Worm (Caenorhabditis elegans) whole organism, midembryonic: ENCODE measurements around the gene ptp-5.2.

Experiments
- T22C8.4 ChIP-seq: fragments of 200-800 bp; sonication (Bioruptor generic); IDR thresholded peaks from 2 replicates; pipeline ENCODE4 v1.3.6; 2022; ENCODE audit warnings: missing genetic modification characterization, missing compliant biosample characterization
- cog-1 ChIP-seq: sonication (generic microtip); optimal IDR thresholded peaks from 2 replicates; lab custom pipeline; 2016; ENCODE audit warnings: missing genetic modification characterization, missing compliant biosample characterization
- flt-1 ChIP-seq: fragments of 200-800 bp; sonication (Bioruptor generic); IDR thresholded peaks from 2 replicates; pipeline ENCODE4 v1.3.6; 2022; ENCODE audit warnings: missing genetic modification characterization, missing compliant biosample characterization
- klf-2 ChIP-seq: fragments of 200-800 bp; sonication (Bioruptor generic); conservative IDR thresholded peaks from 2 replicates; pipeline ENCODE4 v1.3.6; 2022; ENCODE audit warnings: missing genetic modification reagents, missing genetic modification characterization, missing compliant biosample characterization
- tab-1 ChIP-seq: fragments of 200-800 bp; sonication (Bioruptor generic); IDR thresholded peaks from 2 replicates; pipeline ENCODE4 v1.3.6; 2022; ENCODE audit warnings: missing genetic modification characterization, missing compliant biosample characterization
- ztf-23 ChIP-seq: fragments of 200-800 bp; sonication (Bioruptor generic); IDR thresholded peaks from 2 replicates; pipeline ENCODE4 v1.3.6; 2022; ENCODE audit warnings: missing genetic modification reagents, missing genetic modification characterization, missing compliant biosample characterization

DNA sequence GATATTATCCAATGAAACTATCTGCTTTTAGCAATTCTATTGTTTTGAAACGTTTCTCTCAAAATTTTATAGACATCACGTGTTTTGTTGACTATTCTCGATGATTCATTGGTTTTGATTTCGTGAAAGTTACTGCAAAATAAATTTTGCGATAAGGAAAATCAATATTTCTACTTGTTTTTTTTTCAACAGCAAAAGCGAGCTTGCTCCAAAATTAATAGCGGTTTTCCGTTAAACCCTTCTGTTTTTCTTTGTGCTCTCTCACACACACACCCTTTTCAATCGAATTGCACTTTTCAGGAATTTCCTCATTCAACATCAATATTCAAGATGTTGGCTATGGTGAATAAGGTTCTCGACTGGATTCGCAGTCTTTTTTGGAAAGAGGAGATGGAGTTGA, 37.1 kb upstream of the ptp-5.2 start, which contains the start of gene arl-8:
- no peak for TF ChIP-seq T22C8.4 (GFP tag; lab: Robert Waterston, UW)
- TF ChIP-seq ztf-23: no peak
- no peak for TF ChIP-seq tab-1 (GFP tag; lab: Robert Waterston, UW)
- TF ChIP-seq cog-1 (tag; lab: Kevin White, UChicago): no peak
- no peak for TF ChIP-seq flt-1
- TF ChIP-seq klf-2 (GFP tag; lab: Robert Waterston, UW): no peak
